Fruit fly (Drosophila melanogaster): Measurements from ENCODE around the gene CG6333.

- TF ChIP-seq EcR (GFP tag; optimal IDR thresholded peaks at IDR 0.05) (no peak), pan (optimal IDR thresholded peaks at IDR 0.05) (no peak)
These were observed 8.5 kb upstream of the CG6333 start, which contains the start of gene edin for dm6 chr3L:17494541-17494940.

All from whole organism.